Fruit fly (Drosophila melanogaster) Kc167 (cell line): Measurements from ENCODE around the gene fid.

Source experiments
- Myc ChIP-seq: fragments of >200 bp; optimal IDR thresholded peaks from 2 replicates; lab custom pipeline; 2017; ENCODE audit warnings: missing external identifiers
- Sin3A ChIP-seq: fragments of >200 bp; optimal IDR thresholded peaks from 2 replicates; lab custom pipeline; 2018; ENCODE audit warnings: missing external identifiers
- h ChIP-seq: fragments of >200 bp; optimal IDR thresholded peaks from 3 replicates; lab custom pipeline; 2018; ENCODE audit warnings: missing external identifiers
- insv ChIP-seq: fragments of >200 bp; optimal IDR thresholded peaks from 3 replicates; lab custom pipeline; 2018; ENCODE audit warnings: missing external identifiers
- psq ChIP-seq: fragments of >200 bp; optimal IDR thresholded peaks from 2 replicates; lab custom pipeline; 2017; ENCODE audit warnings: missing external identifiers
- ttk ChIP-seq: sonication (Bioruptor generic); optimal IDR thresholded peaks from 2 replicates; lab custom pipeline; 2017; ENCODE audit warnings: missing external identifiers

The fid gene

DNA sequence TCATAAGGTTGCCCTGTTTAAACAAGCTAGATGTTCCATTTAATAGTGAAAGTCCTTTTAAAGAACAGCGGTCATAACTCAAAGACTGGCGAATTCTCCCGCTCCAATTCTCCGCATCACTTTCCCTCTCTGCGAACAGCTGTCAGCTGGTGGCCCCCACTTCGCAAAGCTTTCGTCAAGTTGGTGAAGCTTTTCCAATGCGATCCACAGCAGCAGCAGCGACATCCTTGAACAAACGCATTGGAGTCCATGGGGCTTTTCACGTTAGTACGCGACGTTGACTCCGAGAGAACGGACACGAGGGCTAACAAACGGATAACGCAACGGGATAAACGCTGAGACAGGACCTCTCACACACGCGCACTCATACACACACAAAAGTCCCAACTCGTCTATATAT lies at the start of gene fid:
fid (plus strand) TSS at position 301 of the 400 bp plus-strand sequence.
- no peak for TF ChIP-seq h (lab: Kevin White, UChicago)
- no peak for TF ChIP-seq Myc (lab: Kevin White, UChicago)
- TF ChIP-seq insv (lab: Kevin White, UChicago), result no peak
- no peak for TF ChIP-seq ttk (lab: Kevin White, UChicago)
- no peak for TF ChIP-seq psq (lab: Kevin White, UChicago)
- TF ChIP-seq Sin3A, result no peak

dm6 chr3R:25922534-25922933 lies 47.3 kb upstream of the fid start, which contains the start of gene CG14546:
CG14546 (minus strand) TSS chr3R:25922634.
- TF ChIP-seq insv (lab: Kevin White, UChicago) (no peak), Myc (lab: Kevin White, UChicago) (no peak), ttk (lab: Kevin White, UChicago) (no peak), psq (lab: Kevin White, UChicago) (no peak), h (lab: Kevin White, UChicago) (no peak), Sin3A (no peak)

- TF ChIP-seq Myc (lab: Kevin White, UChicago) (no peak), Sin3A (no peak), psq (lab: Kevin White, UChicago) (no peak)
Observed at dm6 chr3R:25941310-25941709, 28.6 kb upstream of the fid start.

dm6 chr3R:25956092-25956491 lies 13.8 kb upstream of the fid start, which contains the start of gene CCAP-R:
CCAP-R (minus strand) TSS chr3R:25956270.
- TF ChIP-seq insv (lab: Kevin White, UChicago) (no peak), psq (lab: Kevin White, UChicago) (no peak), ttk (lab: Kevin White, UChicago) (no peak), Sin3A (no peak), h (lab: Kevin White, UChicago) (no peak), Myc (lab: Kevin White, UChicago) (no peak)

DNA sequence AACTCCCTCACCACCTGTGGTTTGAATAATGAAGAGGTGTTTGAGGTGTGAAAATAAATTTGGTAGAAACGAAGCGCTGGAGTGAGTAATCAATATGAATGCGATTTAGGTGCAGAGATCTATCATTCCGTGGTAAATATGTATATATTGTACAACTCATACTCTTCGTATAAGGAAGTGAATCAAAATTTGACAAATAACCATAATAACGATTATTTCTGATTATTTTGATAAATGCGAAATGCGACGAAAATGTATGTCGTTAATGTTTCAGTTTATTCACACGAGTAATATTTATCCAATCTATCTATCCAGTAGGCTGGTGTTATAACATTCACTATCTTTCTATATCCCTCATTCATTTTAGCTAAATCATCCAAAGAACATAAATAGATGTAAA lies 10.9 kb upstream of the fid start, which contains the start of gene CG14540:
CG14540 (plus strand) TSS at position 301 of the 400 bp plus-strand sequence.
- no peak for TF ChIP-seq Sin3A
- no peak for TF ChIP-seq h (lab: Kevin White, UChicago)
- TF ChIP-seq ttk (lab: Kevin White, UChicago), result no peak
- TF ChIP-seq Myc (lab: Kevin White, UChicago), result no peak
- TF ChIP-seq psq (lab: Kevin White, UChicago), result no peak
- no peak for TF ChIP-seq insv (lab: Kevin White, UChicago)

dm6 chr3R:25961694-25962093 lies 8.2 kb upstream of the fid start, which contains the start of gene boss:
boss (plus strand) TSS chr3R:25961994.
- TF ChIP-seq h (lab: Kevin White, UChicago) (no peak), insv (lab: Kevin White, UChicago) (no peak), ttk (lab: Kevin White, UChicago) (no peak), Myc (lab: Kevin White, UChicago) (no peak), psq (lab: Kevin White, UChicago) (no peak), Sin3A (no peak)

DNA sequence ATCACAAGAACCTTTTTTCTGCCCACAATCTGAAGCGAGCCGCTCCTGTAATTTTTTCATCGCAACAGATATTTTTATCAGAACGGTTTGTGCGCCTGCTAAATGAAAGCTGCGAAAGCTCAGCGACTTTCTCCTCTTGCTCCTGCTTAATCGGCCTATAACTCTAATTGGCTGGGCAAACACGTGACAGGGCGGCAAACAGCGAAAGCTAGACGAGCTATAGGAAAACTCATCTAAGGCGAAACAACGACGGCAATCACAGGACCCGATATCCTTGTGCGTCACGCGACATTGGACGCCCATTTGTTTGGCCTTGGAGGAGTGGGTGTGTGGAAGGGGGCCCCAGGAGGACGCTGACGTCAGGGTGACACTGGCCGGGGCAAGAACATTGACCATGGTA lies 2.9 kb upstream of the fid start:
- TF ChIP-seq Myc (lab: Kevin White, UChicago) (no peak), insv (lab: Kevin White, UChicago) (no peak), Sin3A (no peak), ttk (lab: Kevin White, UChicago) (no peak), h (lab: Kevin White, UChicago) (no peak), psq (lab: Kevin White, UChicago) (no peak)

DNA sequence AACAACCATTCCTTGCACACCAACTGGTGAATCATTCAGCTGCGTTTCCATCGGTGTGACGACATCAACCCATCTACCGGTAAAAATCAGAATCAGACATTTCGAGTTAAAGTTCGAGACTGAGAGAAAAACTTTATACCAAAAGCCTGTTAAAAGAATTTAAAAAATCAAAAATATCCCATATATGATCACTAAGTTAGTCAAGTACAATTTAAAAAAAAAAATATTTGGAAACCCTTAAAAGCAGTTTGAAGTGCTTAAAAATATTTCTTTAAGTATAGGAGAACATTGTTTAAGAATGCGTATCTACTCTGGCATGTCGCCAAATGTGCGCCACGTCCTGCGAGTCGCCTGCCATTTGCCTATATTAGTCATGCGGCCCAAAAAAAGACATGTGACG lies 1.4 kb upstream of the fid start:
- TF ChIP-seq psq (lab: Kevin White, UChicago), result no peak
- no peak for TF ChIP-seq ttk (lab: Kevin White, UChicago)
- TF ChIP-seq Sin3A, result no peak
- TF ChIP-seq Myc (lab: Kevin White, UChicago), result no peak
- TF ChIP-seq h (lab: Kevin White, UChicago), result no peak
- TF ChIP-seq insv (lab: Kevin White, UChicago), result no peak

DNA sequence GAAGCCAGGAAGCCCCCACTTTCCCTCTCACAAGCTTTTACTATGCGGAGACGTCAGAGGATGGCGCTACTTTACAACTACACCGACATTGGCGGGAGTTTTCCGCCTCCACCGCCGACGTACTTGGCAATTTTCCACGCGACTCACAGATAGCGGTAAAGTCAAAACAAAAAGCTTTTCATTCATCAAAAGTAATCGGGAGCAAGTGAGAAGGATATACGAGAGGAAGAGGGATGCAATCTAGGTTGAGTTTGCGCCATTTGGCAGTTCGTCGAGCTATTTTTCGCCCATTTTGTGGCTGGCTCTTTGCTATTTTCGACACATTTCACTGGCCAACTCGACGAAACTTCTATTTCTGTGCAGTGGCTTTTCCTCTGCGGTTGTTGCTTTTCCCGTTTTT lies 965 bp upstream of the fid start:
- TF ChIP-seq insv (lab: Kevin White, UChicago) (no peak), psq (lab: Kevin White, UChicago) (no peak), Myc (lab: Kevin White, UChicago) (no peak), Sin3A (no peak), ttk (lab: Kevin White, UChicago) (no peak), h (lab: Kevin White, UChicago) (no peak)

DNA sequence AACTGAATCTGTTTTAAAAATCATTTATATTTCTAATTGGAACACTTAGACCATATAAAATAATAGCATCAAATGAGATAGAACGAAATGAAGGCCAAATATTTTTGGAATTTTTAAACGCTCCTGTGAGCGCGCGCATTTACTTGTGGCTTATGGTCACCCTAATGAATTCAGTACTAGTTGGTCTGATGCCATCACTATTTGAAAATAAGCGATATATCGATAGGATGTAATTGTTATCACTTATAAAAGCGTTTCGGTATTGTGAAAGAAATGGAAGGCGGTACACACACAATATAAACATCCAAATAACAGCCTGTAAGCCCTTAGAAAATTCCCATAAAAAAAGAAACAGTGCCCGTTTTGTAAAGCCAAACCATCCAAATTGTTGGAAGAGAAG lies 12.9 kb downstream of the fid start, which contains the start of gene Nf1:
Nf1 (plus strand) TSS at position 280 of the 400 bp plus-strand sequence.
- TF ChIP-seq psq (lab: Kevin White, UChicago) (no peak), h (lab: Kevin White, UChicago) (no peak), insv (lab: Kevin White, UChicago) (no peak), Myc (lab: Kevin White, UChicago) (no peak), ttk (lab: Kevin White, UChicago) (no peak), Sin3A (no peak)

DNA sequence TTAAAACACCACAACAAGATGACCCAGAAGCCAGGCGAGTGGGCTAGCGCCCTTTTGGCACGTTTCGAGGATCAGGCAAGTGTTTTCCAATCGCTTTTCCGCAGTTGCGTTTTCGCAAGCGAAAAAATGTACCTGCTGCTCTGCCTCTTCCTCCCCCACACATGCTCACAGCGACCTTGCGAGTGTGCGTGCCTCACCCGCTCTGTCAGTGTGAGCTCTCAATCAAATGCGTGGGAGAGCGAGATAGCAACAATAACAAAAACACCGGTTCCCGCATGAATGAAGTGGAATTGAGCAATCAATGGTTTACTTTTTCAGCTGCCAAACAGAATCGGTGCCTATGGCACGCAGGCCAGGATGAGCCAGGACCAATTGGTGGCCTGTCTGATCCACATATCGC lies 13.4 kb downstream of the fid start:
- TF ChIP-seq Myc (lab: Kevin White, UChicago), result no peak
- TF ChIP-seq insv (lab: Kevin White, UChicago), result no peak
- no peak for TF ChIP-seq Sin3A
- no peak for TF ChIP-seq h (lab: Kevin White, UChicago)
- no peak for TF ChIP-seq ttk (lab: Kevin White, UChicago)
- no peak for TF ChIP-seq psq (lab: Kevin White, UChicago)

DNA sequence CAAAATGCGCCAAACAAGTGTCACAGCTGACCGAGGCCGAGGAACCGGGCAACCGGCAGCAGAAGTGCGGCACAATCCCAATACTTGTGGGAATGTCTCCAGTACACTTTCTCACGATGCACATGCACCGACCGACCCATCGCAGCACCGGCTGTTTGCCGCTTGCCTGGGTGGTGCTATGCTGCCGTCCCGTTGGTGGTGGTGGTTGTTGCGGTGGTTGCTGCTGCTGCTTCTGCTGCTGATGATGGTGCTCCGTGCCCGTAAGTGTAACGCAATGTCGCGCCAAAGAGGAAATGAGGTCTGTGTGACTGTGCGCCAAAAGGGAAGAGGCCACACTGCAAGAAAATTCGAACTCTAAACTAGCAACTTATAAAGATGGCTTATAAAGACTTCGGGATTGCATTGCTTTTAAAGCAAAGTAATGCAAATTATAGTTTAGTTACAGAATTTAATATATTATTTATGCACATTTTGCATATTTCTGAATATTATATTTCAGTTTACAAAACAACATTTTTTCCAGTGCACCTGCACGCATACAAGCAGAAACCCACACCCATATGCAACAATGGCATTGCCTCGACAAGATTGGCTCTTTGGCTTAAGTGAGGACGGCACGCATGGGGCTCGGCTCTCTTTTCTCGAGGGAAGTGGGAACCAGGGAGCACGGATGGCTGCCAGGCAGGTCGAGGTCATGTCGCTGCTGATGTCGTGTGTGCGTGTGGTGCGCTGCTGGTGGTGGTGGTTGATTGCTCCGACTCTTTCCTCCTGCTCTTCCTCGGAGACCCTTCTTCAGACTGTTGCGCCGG lies 26.5 kb downstream of the fid start, which contains the start of gene CG43116:
CG43116 (minus strand) TSS at position 800 of the 809 bp plus-strand sequence.
- TF ChIP-seq h (lab: Kevin White, UChicago), result no peak
- TF ChIP-seq Myc (lab: Kevin White, UChicago), result no peak
- TF ChIP-seq insv (lab: Kevin White, UChicago), result no peak
- no peak for TF ChIP-seq ttk (lab: Kevin White, UChicago)
- TF ChIP-seq psq (lab: Kevin White, UChicago), result no peak
- no peak for TF ChIP-seq Sin3A
